Worm (Caenorhabditis elegans): ENCODE measurements around the gene F55B12.10.
A peak's percentile ranks its signal among the peaks of the same experiment; 100 is the strongest.

Gene F55B12.10

ce11 chrV:13863700-13864099 lies 24.2 kb downstream of the F55B12.10 start:
- TF ChIP-seq lin-32 (GFP tag; optimal IDR thresholded peaks at IDR 0.05): no peak
- no peak for TF ChIP-seq pha-4 (tag; optimal IDR thresholded peaks at IDR 0.05)
- TF ChIP-seq snpc-4 (tag; optimal IDR thresholded peaks at IDR 0.05): no peak
- no peak for TF ChIP-seq ham-2 (GFP tag; optimal IDR thresholded peaks at IDR 0.05)
- TF ChIP-seq zip-8 (tag; optimal IDR thresholded peaks at IDR 0.05): no peak
- no peak for TF ChIP-seq lin-13 (tag; optimal IDR thresholded peaks at IDR 0.05)
- no peak for TF ChIP-seq elt-3 (tag; optimal IDR thresholded peaks at IDR 0.05)
- no peak for TF ChIP-seq ceh-83 (GFP tag; optimal IDR thresholded peaks at IDR 0.05)
- no peak for TF ChIP-seq unc-39 (tag; optimal IDR thresholded peaks at IDR 0.05)
- no peak for TF ChIP-seq M03D4.4 (tag; optimal IDR thresholded peaks at IDR 0.05)
- TF ChIP-seq lsy-2 (tag; optimal IDR thresholded peaks at IDR 0.05): no peak
- no peak for TF ChIP-seq cnd-1 (tag; optimal IDR thresholded peaks at IDR 0.05)
- no peak for TF ChIP-seq ztf-11 (tag; optimal IDR thresholded peaks at IDR 0.05)
- TF ChIP-seq nhr-237 (tag; optimal IDR thresholded peaks at IDR 0.05): no peak
- TF ChIP-seq mep-1 (tag; optimal IDR thresholded peaks at IDR 0.05): no peak
- TF ChIP-seq drap-1 (GFP tag; optimal IDR thresholded peaks at IDR 0.05): no peak
- TF ChIP-seq nhr-76 (tag; optimal IDR thresholded peaks at IDR 0.05): no peak
- no peak for TF ChIP-seq sem-2 (GFP tag; optimal IDR thresholded peaks at IDR 0.05)
- no peak for TF ChIP-seq nhr-28 (tag; optimal IDR thresholded peaks at IDR 0.05)
- TF ChIP-seq mls-2 (tag; optimal IDR thresholded peaks at IDR 0.05): no peak

DNA sequence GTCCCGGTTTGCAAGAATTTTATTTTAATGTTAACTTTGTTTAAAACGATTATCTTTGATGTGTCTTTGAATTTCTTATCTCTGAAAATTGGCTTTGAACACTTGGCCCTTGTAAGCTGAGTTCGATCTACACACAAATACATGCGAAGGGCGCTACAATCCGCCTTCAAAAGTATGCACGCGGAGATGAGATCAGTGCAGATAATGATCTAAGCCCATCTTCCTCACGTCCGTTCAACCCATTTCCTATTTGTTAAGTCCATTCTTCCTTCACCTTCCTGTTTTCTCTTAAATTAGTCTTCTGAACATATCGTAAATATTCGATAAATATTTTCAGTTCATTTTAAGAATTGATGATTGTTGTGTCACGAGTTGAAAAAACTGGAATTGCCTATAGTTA lies 26.8 kb downstream of the F55B12.10 start, which contains the start of gene nhr-175:
TSS of gene nhr-175 (plus strand) at position 339 of the 400 bp plus-strand sequence.
- TF ChIP-seq M03D4.4 (tag; optimal IDR thresholded peaks at IDR 0.05) (no peak), elt-1 (tag; optimal IDR thresholded peaks at IDR 0.05; ENCODE audit: borderline replicate concordance, insufficient read depth) (peak; percentile 91), ham-2 (GFP tag; optimal IDR thresholded peaks at IDR 0.05) (peak; percentile 28), mep-1 (tag; optimal IDR thresholded peaks at IDR 0.05) (no peak), ceh-83 (GFP tag; optimal IDR thresholded peaks at IDR 0.05) (no peak)

DNA sequence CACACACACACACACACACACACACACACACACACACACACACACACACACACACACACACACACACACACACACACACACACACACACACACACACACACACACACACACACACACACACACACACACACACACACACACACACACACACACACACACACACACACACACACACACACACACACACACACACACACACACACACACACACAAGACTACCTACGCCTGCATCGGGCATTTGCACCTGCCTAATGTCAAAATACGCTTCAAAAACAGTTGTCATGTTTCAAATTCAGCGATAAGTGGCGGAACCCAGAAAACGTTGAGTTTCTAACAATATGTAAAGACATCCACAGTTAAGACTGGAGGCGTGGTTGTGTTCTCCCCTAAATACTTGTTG lies 29.4 kb downstream of the F55B12.10 start:
- peak; percentile 31 for TF ChIP-seq ceh-83 (GFP tag; optimal IDR thresholded peaks at IDR 0.05)
- peak; percentile 11 for TF ChIP-seq tbx-8 (GFP tag; optimal IDR thresholded peaks at IDR 0.05)
- peak; percentile 50 for TF ChIP-seq drap-1 (GFP tag; optimal IDR thresholded peaks at IDR 0.05)
- peak; percentile 46 for TF ChIP-seq sem-2 (GFP tag; optimal IDR thresholded peaks at IDR 0.05)
- TF ChIP-seq cnd-1 (tag; optimal IDR thresholded peaks at IDR 0.05): peak; percentile 58
- TF ChIP-seq ceh-43 (GFP tag; optimal IDR thresholded peaks at IDR 0.05): peak; percentile 5

ce11 chrV:13869551-13869950 lies 30.0 kb downstream of the F55B12.10 start:
- no peak for TF ChIP-seq snpc-4 (tag; optimal IDR thresholded peaks at IDR 0.05)
- no peak for TF ChIP-seq blmp-1 (tag; optimal IDR thresholded peaks at IDR 0.05)
- no peak for TF ChIP-seq pha-4 (tag; optimal IDR thresholded peaks at IDR 0.05)
- TF ChIP-seq unc-120 (tag; optimal IDR thresholded peaks at IDR 0.05; ENCODE audit: poor library complexity, severe bottlenecking): no peak
- no peak for TF ChIP-seq unc-62 (GFP tag; optimal IDR thresholded peaks at IDR 0.05)
- TF ChIP-seq cnd-1 (tag; optimal IDR thresholded peaks at IDR 0.05): no peak
- no peak for TF ChIP-seq elt-3 (tag; optimal IDR thresholded peaks at IDR 0.05)
- TF ChIP-seq mep-1 (tag; optimal IDR thresholded peaks at IDR 0.05): no peak

DNA sequence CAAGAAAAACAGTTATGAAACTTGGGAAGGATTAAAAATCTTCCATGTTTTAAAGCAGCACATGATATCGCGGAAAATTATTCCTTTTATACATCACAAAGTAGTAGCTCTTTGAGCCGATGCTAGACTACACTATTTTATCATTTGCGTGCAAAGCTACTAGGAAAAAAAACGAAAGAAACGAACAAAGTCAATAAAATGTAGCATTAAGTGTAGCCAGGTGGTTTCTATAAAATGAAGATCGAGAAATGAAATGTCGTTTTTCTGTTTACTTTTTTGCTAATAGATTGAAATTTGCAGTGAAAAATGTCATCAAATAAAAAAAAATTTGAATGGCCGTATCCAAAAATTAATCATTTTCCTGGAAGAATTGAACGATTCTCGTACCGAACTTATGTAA lies 33.4 kb downstream of the F55B12.10 start, which contains the start of gene cpt-5:
TSS of gene cpt-5 (plus strand) at position 301 of the 400 bp plus-strand sequence.
- TF ChIP-seq bed-3 (GFP tag; optimal IDR thresholded peaks at IDR 0.05) (no peak), ham-2 (GFP tag; optimal IDR thresholded peaks at IDR 0.05) (no peak), lsy-2 (tag; optimal IDR thresholded peaks at IDR 0.05) (no peak), blmp-1 (tag; optimal IDR thresholded peaks at IDR 0.05) (no peak), elt-1 (tag; optimal IDR thresholded peaks at IDR 0.05; ENCODE audit: borderline replicate concordance, insufficient read depth) (no peak), pha-4 (tag; optimal IDR thresholded peaks at IDR 0.05) (no peak), flh-1 (GFP tag; optimal IDR thresholded peaks at IDR 0.05) (no peak), elt-3 (tag; optimal IDR thresholded peaks at IDR 0.05) (no peak), ces-1 (GFP tag; optimal IDR thresholded peaks at IDR 0.05) (no peak), lin-13 (tag; optimal IDR thresholded peaks at IDR 0.05) (no peak), snpc-4 (tag; optimal IDR thresholded peaks at IDR 0.05) (no peak), ceh-43 (GFP tag; optimal IDR thresholded peaks at IDR 0.05) (no peak), unc-39 (tag; optimal IDR thresholded peaks at IDR 0.05) (no peak)

DNA sequence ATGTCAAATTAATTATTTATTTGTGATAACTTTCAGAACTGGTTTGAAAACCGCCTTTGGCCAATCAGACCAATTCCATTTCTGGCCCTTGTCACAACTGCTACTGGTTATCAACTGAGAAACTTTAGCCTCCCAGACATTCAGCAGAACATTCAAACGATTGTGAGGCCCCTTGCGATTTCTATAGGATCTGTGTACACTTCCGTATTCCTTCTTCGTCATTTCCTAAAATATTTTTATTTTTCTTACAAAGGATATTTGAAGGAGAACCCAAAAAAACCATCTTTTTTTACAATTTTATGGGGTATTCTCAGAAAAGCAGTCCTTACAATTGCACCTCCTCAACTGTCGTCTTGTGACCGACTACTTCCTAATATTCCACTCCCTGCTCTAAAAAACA lies 33.8 kb downstream of the F55B12.10 start:
- TF ChIP-seq nhr-12 (tag; optimal IDR thresholded peaks at IDR 0.05): no peak
- no peak for TF ChIP-seq ceh-83 (GFP tag; optimal IDR thresholded peaks at IDR 0.05)

Data from whole organism, mixed stage, embryonic.